Worm (Caenorhabditis elegans) whole organism, young adult: Measurements from ENCODE around the gene cyp-33C2.

Source experiments
- C06A6.2 ChIP-seq: fragments of 200-800 bp; sonication (Bioruptor generic); conservative IDR thresholded peaks from 2 replicates; pipeline ENCODE4 v1.3.6; 2022; ENCODE audit warnings: missing genetic modification characterization, missing compliant biosample characterization
- F49E8.2 ChIP-seq: sonication (generic microtip); optimal IDR thresholded peaks from 3 replicates; lab custom pipeline; 2017; ENCODE audit warnings: missing genetic modification characterization, mild to moderate bottlenecking, missing compliant biosample characterization, antibody characterized with exemption, moderate library complexity; ENCODE audit not compliant: insufficient read depth
- ceh-100 ChIP-seq: fragments of 200-800 bp; sonication (Bioruptor generic); IDR thresholded peaks from 2 replicates; pipeline ENCODE4 v1.3.6; 2022; ENCODE audit warnings: missing genetic modification reagents, missing genetic modification characterization, missing compliant biosample characterization
- egl-18 ChIP-seq: fragments of 200-800 bp; sonication (Bioruptor generic); IDR thresholded peaks from 2 replicates; pipeline ENCODE4 v1.3.6; 2022; ENCODE audit warnings: missing genetic modification reagents, missing genetic modification characterization, missing compliant biosample characterization
- ekl-4 ChIP-seq: fragments of 200-800 bp; sonication (Bioruptor generic); IDR thresholded peaks from 2 replicates; pipeline ENCODE4 v1.3.6; 2022; ENCODE audit warnings: missing genetic modification reagents, missing genetic modification characterization, missing compliant biosample characterization
- hlh-26 ChIP-seq: fragments of 200-800 bp; sonication (Bioruptor generic); conservative IDR thresholded peaks from 2 replicates; pipeline ENCODE4 v1.3.6; 2022; ENCODE audit warnings: missing genetic modification reagents, missing genetic modification characterization, missing compliant biosample characterization
- lir-1 ChIP-seq: fragments of 200-800 bp; sonication (Bioruptor generic); conservative IDR thresholded peaks from 2 replicates; pipeline ENCODE4 v1.3.6; 2022; ENCODE audit warnings: missing genetic modification reagents, missing genetic modification characterization, missing compliant biosample characterization
- madf-3 ChIP-seq: fragments of 200-800 bp; sonication (Bioruptor generic); IDR thresholded peaks from 2 replicates; pipeline ENCODE4 v1.3.6; 2022; ENCODE audit warnings: missing genetic modification reagents, missing genetic modification characterization, missing compliant biosample characterization
- snpc-1.3 ChIP-seq: sonication (generic microtip); optimal IDR thresholded peaks from 2 replicates; lab custom pipeline; 2017; ENCODE audit warnings: missing genetic modification characterization, mild to moderate bottlenecking, missing compliant biosample characterization, antibody characterized with exemption, moderate library complexity, missing genotype, missing genetic modification reagents; ENCODE audit not compliant: insufficient read depth
- ztf-26 ChIP-seq: sonication (generic microtip); optimal IDR thresholded peaks from 2 replicates; lab custom pipeline; 2017; ENCODE audit warnings: missing genetic modification characterization, missing compliant biosample characterization

ce11 chrV:2211936-2212335 is 28.6 kb downstream of the cyp-33C2 start, which contains the start of gene nhr-133:
- TF ChIP-seq ekl-4 (GFP tag; lab: Robert Waterston, UW): no peak
- TF ChIP-seq madf-3 (GFP tag; lab: Robert Waterston, UW): no peak
- no peak for TF ChIP-seq F49E8.2 (tag; lab: Kevin White, UChicago)
- no peak for TF ChIP-seq ceh-100 (GFP tag; lab: Robert Waterston, UW)
- no peak for TF ChIP-seq snpc-1.3 (tag; lab: Kevin White, UChicago)
- no peak for TF ChIP-seq lir-1 (GFP tag; lab: Robert Waterston, UW)
- TF ChIP-seq hlh-26 (GFP tag; lab: Robert Waterston, UW): no peak
- no peak for TF ChIP-seq egl-18
- no peak for TF ChIP-seq ztf-26 (tag; lab: Kevin White, UChicago)
- no peak for TF ChIP-seq C06A6.2 (GFP tag; lab: Robert Waterston, UW)
